Fruit fly (Drosophila melanogaster) whole organism, prepupa: ENCODE results near the gene CG3184.

Source experiments
- CG10669 ChIP-seq: fragments of 200-800 bp; sonication (Bioruptor generic); optimal IDR thresholded peaks from 3 replicates; lab custom pipeline; 2018; ENCODE audit warnings: missing biosample characterization, mild to moderate bottlenecking, missing genetic modification characterization, moderate library complexity
- CG11762 ChIP-seq: fragments of 200-800 bp; sonication (Bioruptor generic); optimal IDR thresholded peaks from 3 replicates; lab custom pipeline; 2016; ENCODE audit warnings: missing biosample characterization, missing genetic modification characterization; ENCODE audit not compliant: insufficient read depth
- CG15336 ChIP-seq: fragments of 200-800 bp; sonication (Bioruptor generic); IDR thresholded peaks from 2 replicates; pipeline ENCODE4 v1.3.6; 2022; ENCODE audit warnings: missing biosample characterization, missing genetic modification characterization
- CG1621 ChIP-seq: fragments of 200-800 bp; sonication (Bioruptor generic); optimal IDR thresholded peaks from 3 replicates; lab custom pipeline; 2018; ENCODE audit warnings: missing biosample characterization, mild to moderate bottlenecking, missing genetic modification characterization
- CG16779 ChIP-seq: fragments of 200-800 bp; sonication (Bioruptor generic); optimal IDR thresholded peaks from 3 replicates; lab custom pipeline; 2017; ENCODE audit warnings: missing biosample characterization, mild to moderate bottlenecking, missing genetic modification characterization
- CG3032 ChIP-seq: fragments of 200-800 bp; optimal IDR thresholded peaks from 2 replicates; lab custom pipeline; 2019; ENCODE audit warnings: missing biosample characterization, mild to moderate bottlenecking, missing genetic modification characterization, moderate library complexity
- CG31627 ChIP-seq: fragments of 200-800 bp; sonication (Bioruptor generic); optimal IDR thresholded peaks from 3 replicates; lab custom pipeline; 2016; ENCODE audit warnings: missing biosample characterization, missing genetic modification characterization
- CG32006 ChIP-seq: fragments of 200-800 bp; sonication (Bioruptor generic); optimal IDR thresholded peaks from 3 replicates; lab custom pipeline; 2017; ENCODE audit warnings: missing biosample characterization, mild to moderate bottlenecking, missing genetic modification characterization
- CG34406 ChIP-seq: fragments of 200-800 bp; sonication (Bioruptor generic); optimal IDR thresholded peaks from 3 replicates; lab custom pipeline; 2016; ENCODE audit warnings: missing biosample characterization, missing genetic modification characterization
- CG3919 ChIP-seq: fragments of 200-800 bp; sonication (Bioruptor generic); optimal IDR thresholded peaks from 3 replicates; lab custom pipeline; 2016; ENCODE audit warnings: missing biosample characterization, missing genetic modification characterization
- CG6163 ChIP-seq: fragments of 200-800 bp; sonication (Bioruptor generic); IDR thresholded peaks from 3 replicates; pipeline ENCODE4 v1.3.6; 2022; ENCODE audit warnings: missing biosample characterization, missing genetic modification characterization
- CG6792 ChIP-seq: fragments of 200-800 bp; sonication (Bioruptor generic); optimal IDR thresholded peaks from 3 replicates; lab custom pipeline; 2016; ENCODE audit warnings: missing biosample characterization, missing genetic modification characterization
- CG6854 ChIP-seq: fragments of 200-800 bp; sonication (Bioruptor generic); optimal IDR thresholded peaks from 2 replicates; lab custom pipeline; 2017; ENCODE audit warnings: missing biosample characterization, mild to moderate bottlenecking, missing genetic modification characterization
- CG7368 ChIP-seq: fragments of 200-800 bp; sonication (Bioruptor generic); optimal IDR thresholded peaks from 3 replicates; lab custom pipeline; 2016; ENCODE audit warnings: missing biosample characterization, missing genetic modification characterization
- CG8119 ChIP-seq: fragments of 200-800 bp; sonication (Bioruptor generic); IDR thresholded peaks from 3 replicates; pipeline ENCODE4 v1.3.6; 2022; ENCODE audit warnings: missing biosample characterization, missing genetic modification characterization
- CG9139 ChIP-seq: fragments of 200-800 bp; sonication (Bioruptor generic); optimal IDR thresholded peaks from 3 replicates; lab custom pipeline; 2017; ENCODE audit warnings: missing biosample characterization, mild to moderate bottlenecking, missing genetic modification characterization
- Eip75B ChIP-seq: fragments of 200-800 bp; sonication (Bioruptor generic); optimal IDR thresholded peaks from 3 replicates; lab custom pipeline; 2016; ENCODE audit warnings: missing biosample characterization, missing genetic modification characterization
- Eip78C ChIP-seq: fragments of 200-800 bp; sonication (Bioruptor generic); peaks from one replicate; lab custom pipeline; 2016; ENCODE audit warnings: missing biosample characterization, missing genetic modification characterization
- Eip93F ChIP-seq: fragments of 200-800 bp; sonication (Bioruptor generic); optimal IDR thresholded peaks from 2 replicates; lab custom pipeline; 2016; ENCODE audit warnings: missing biosample characterization, mild to moderate bottlenecking, missing genetic modification characterization
- Ets96B ChIP-seq: fragments of 200-800 bp; optimal IDR thresholded peaks from 2 replicates; lab custom pipeline; 2019; ENCODE audit warnings: missing biosample characterization, mild to moderate bottlenecking, missing genetic modification characterization, moderate library complexity
- Gug ChIP-seq: fragments of 200-800 bp; sonication (Bioruptor generic); IDR thresholded peaks from 2 replicates; pipeline ENCODE4 v1.3.6; 2022; ENCODE audit warnings: missing biosample characterization, missing genetic modification characterization
- Hr39 ChIP-seq: fragments of 200-800 bp; sonication (Bioruptor generic); optimal IDR thresholded peaks from 2 replicates; lab custom pipeline; 2016; ENCODE audit warnings: missing biosample characterization, missing genetic modification characterization
- Smox ChIP-seq: fragments of 200-800 bp; sonication (Bioruptor generic); optimal IDR thresholded peaks from 3 replicates; lab custom pipeline; 2016; ENCODE audit warnings: missing biosample characterization, missing genetic modification characterization
- Sox14 ChIP-seq: fragments of 200-800 bp; sonication (Bioruptor generic); optimal IDR thresholded peaks from 3 replicates; lab custom pipeline; 2016; ENCODE audit warnings: missing biosample characterization, missing genetic modification characterization
- achi ChIP-seq: fragments of 200-800 bp; sonication (Bioruptor generic); optimal IDR thresholded peaks from 3 replicates; lab custom pipeline; 2016; ENCODE audit warnings: missing biosample characterization, missing genetic modification characterization
- acj6 ChIP-seq: fragments of 200-800 bp; sonication (Bioruptor generic); optimal IDR thresholded peaks from 3 replicates; lab custom pipeline; 2016; ENCODE audit warnings: missing biosample characterization, missing genetic modification characterization
- eg ChIP-seq: fragments of 200-800 bp; sonication (Bioruptor generic); IDR thresholded peaks from 3 replicates; pipeline ENCODE4 v1.3.6; 2022; ENCODE audit warnings: missing biosample characterization, missing genetic modification characterization
- esn ChIP-seq: fragments of 200-800 bp; sonication (Bioruptor generic); optimal IDR thresholded peaks from 2 replicates; lab custom pipeline; 2016; ENCODE audit warnings: missing biosample characterization, mild to moderate bottlenecking, missing genetic modification characterization, moderate library complexity
- fd59A ChIP-seq: fragments of 200-800 bp; sonication (Bioruptor generic); optimal IDR thresholded peaks from 2 replicates; lab custom pipeline; 2017; ENCODE audit warnings: missing biosample characterization, mild to moderate bottlenecking, missing genetic modification characterization, missing genetic modification reagents
- fd85E ChIP-seq: fragments of 200-800 bp; sonication (Bioruptor generic); optimal IDR thresholded peaks from 3 replicates; lab custom pipeline; 2016; ENCODE audit warnings: missing biosample characterization, missing genetic modification characterization
- fkh ChIP-seq: fragments of 200-800 bp; sonication (Bioruptor generic); optimal IDR thresholded peaks from 3 replicates; lab custom pipeline; 2017; ENCODE audit warnings: missing biosample characterization, mild to moderate bottlenecking, missing genetic modification characterization, moderate library complexity
- net ChIP-seq: fragments of 200-800 bp; sonication (Bioruptor generic); optimal IDR thresholded peaks from 3 replicates; lab custom pipeline; 2016; ENCODE audit warnings: missing biosample characterization, missing genetic modification characterization
- pdm3 ChIP-seq: fragments of 200-800 bp; sonication (Bioruptor generic); optimal IDR thresholded peaks from 3 replicates; lab custom pipeline; 2016; ENCODE audit warnings: missing biosample characterization, missing genetic modification characterization
- spab ChIP-seq: fragments of 200-800 bp; sonication (Bioruptor generic); optimal IDR thresholded peaks from 2 replicates; lab custom pipeline; 2017; ENCODE audit warnings: missing biosample characterization, mild to moderate bottlenecking, missing genetic modification characterization, missing genetic modification reagents
- ss ChIP-seq, 2 experiments: fragments of 200-800 bp; sonication (Bioruptor generic); optimal IDR thresholded peaks; 2 replicates in 1 of 2; 3 replicates in 1 of 2; lab custom pipeline; 2017 to 2018; ENCODE audit warnings: mild to moderate bottlenecking in 2 of 2, missing biosample characterization in 2 of 2, missing genetic modification characterization in 2 of 2, moderate library complexity in 1 of 2
- svp ChIP-seq: fragments of 200-800 bp; sonication (Bioruptor generic); peaks from one replicate; lab custom pipeline; 2016; ENCODE audit warnings: missing biosample characterization, missing genetic modification characterization
- topi ChIP-seq: fragments of 200-800 bp; sonication (Bioruptor generic); optimal IDR thresholded peaks from 3 replicates; lab custom pipeline; 2016; ENCODE audit warnings: missing biosample characterization, missing genetic modification characterization

Gene CG3184

DNA sequence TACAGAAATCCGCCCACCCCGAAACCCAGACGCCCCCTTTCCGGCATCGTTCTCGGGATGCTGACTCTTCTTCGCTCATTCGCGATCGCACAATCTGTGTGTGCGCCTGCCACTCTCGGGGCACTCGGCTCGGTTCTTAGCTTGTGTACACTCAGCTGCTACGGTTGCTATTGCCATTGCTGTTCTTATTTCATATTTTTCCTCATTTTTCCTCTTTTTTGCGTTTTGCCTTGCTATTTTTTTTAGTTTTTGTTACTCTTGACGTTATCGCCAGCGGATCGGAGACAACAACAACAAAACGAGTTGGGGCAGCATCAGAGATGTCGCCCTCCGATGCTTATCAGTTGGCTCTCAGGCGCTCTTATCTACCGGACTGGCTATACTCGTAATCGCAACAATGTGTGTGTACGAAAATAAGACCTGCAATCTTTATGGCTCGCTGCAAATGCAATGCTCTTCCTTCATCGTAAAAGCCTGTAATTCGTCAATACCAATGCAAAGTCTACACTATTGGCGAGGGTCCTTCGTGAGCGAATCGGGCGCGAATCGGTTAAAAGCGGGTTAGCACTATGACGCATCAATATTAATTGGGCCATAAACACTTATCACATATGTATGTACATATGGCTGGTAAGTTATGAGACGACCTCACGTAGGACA is 42.2 kb upstream of the CG3184 start (continued):
- peak; percentile 34 for TF ChIP-seq CG32006 (GFP tag; lab: Kevin White, UChicago)
- peak; percentile 62 for TF ChIP-seq net (GFP tag; lab: Kevin White, UChicago)
- peak; percentile 89 for TF ChIP-seq svp (GFP tag; lab: Kevin White, UChicago)
- TF ChIP-seq CG6854 (GFP tag; lab: Kevin White, UChicago): peak; percentile 44
- no peak for TF ChIP-seq CG11762 (GFP tag; lab: Kevin White, UChicago)
- no peak for TF ChIP-seq CG6792 (GFP tag; lab: Kevin White, UChicago)
- TF ChIP-seq CG9139 (GFP tag; lab: Kevin White, UChicago): peak; percentile 60
- TF ChIP-seq ss (GFP tag; optimal IDR thresholded peaks at IDR 0.05; lab: Kevin White, UChicago): peak; percentile 50 to 54
- no peak for TF ChIP-seq Smox (GFP tag; lab: Kevin White, UChicago)
- TF ChIP-seq acj6 (GFP tag; lab: Kevin White, UChicago): no peak
- peak; percentile 44 for TF ChIP-seq Ets96B (tag; lab: Kevin White, UChicago)
- no peak for TF ChIP-seq CG34406 (GFP tag; lab: Kevin White, UChicago)
- peak; percentile 60; the same call in 2 of the 3 replicates for TF ChIP-seq CG8119
- TF ChIP-seq esn (GFP tag; lab: Kevin White, UChicago): no peak
- no peak for TF ChIP-seq Eip75B
- no peak for TF ChIP-seq fkh
- no peak for TF ChIP-seq topi (GFP tag; lab: Kevin White, UChicago)
- TF ChIP-seq CG15336 (GFP tag; lab: Robert Waterston, UW): peak; percentile 62
- no peak for TF ChIP-seq fd85E (GFP tag; lab: Kevin White, UChicago)
- peak; percentile 33 for TF ChIP-seq CG7368 (GFP tag; lab: Kevin White, UChicago)
- no peak for TF ChIP-seq Sox14 (GFP tag; lab: Kevin White, UChicago)
- no peak for TF ChIP-seq Eip93F (GFP tag; lab: Kevin White, UChicago)
- no peak for TF ChIP-seq CG31627 (GFP tag; lab: Kevin White, UChicago)
- no peak for TF ChIP-seq fd59A (GFP tag; lab: Kevin White, UChicago)
- peak; percentile 46 for TF ChIP-seq CG1621
- no peak for TF ChIP-seq Hr39
- TF ChIP-seq pdm3: no peak
- peak; percentile 17 for TF ChIP-seq achi (GFP tag; lab: Kevin White, UChicago)
- TF ChIP-seq CG3032 (tag; lab: Kevin White, UChicago): no peak
- TF ChIP-seq Gug: peak; percentile 44; the same call in 1 of the 2 replicates
- peak; percentile 87 for TF ChIP-seq eg
- TF ChIP-seq CG6163 (GFP tag; lab: Robert Waterston, UW): peak; percentile 86

DNA sequence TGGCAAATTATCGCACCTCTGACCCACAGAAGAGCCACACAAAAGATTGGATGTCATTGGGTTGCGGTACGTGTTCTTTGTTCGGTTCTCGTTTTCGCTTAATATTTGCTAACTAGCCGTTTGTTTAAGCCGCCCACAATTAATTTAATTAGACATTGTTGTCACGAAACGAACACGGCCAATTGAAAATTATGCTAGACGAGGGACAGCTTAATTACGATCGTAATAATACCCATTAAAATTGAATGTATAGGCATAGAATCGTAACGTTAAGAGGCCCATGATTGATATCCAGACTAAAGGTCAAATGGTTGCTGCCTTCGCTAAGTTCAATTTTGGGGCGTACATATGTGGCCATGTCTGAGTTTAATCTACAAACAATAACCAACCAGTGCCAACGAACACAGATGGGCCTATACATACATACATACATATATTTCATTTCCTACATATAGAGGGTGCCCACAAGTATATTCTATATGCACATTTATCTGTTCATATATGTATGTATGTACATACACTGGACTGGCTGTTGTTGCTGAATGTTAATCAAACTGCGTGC is 40.1 kb upstream of the CG3184 start:
- TF ChIP-seq svp (GFP tag; lab: Kevin White, UChicago) (peak; percentile 94), CG16779 (tag; lab: Kevin White, UChicago) (no peak), CG1621 (no peak), Eip78C (GFP tag; lab: Kevin White, UChicago) (peak; percentile 64), CG10669 (GFP tag; lab: Kevin White, UChicago) (no peak)
- TF ChIP-seq, all 60 proteins: peak for 2

dm6 chrX:6726758-6727490 is 38.4 kb upstream of the CG3184 start:
- no peak for TF ChIP-seq CG3919 (GFP tag; lab: Kevin White, UChicago)
- TF ChIP-seq spab (GFP tag; lab: Kevin White, UChicago): no peak
